Fruit fly (Drosophila melanogaster) whole organism, embryonic: ENCODE data around the gene eIF3i.
A peak's percentile ranks its signal among the peaks of the same experiment; 100 is the strongest.

Experiments
- Asciz ChIP-seq: fragments of 200-800 bp; sonication (Bioruptor generic); optimal IDR thresholded peaks from 2 replicates; lab custom pipeline; 2017; ENCODE audit warnings: missing biosample characterization, mild to moderate bottlenecking, missing genetic modification characterization, missing genetic modification reagents
- B-H1 ChIP-seq: fragments of 200-800 bp; sonication (Bioruptor generic); IDR thresholded peaks from 3 replicates; pipeline ENCODE4 v1.3.6; 2022; ENCODE audit warnings: missing biosample characterization, missing genetic modification characterization
- C15 ChIP-seq: fragments of 200-800 bp; sonication (Bioruptor generic); IDR thresholded peaks from 3 replicates; pipeline ENCODE4 v1.3.6; 2022; ENCODE audit warnings: missing biosample characterization, missing genetic modification characterization
- CG10979 ChIP-seq: fragments of 200-800 bp; sonication (Bioruptor generic); optimal IDR thresholded peaks from 2 replicates; lab custom pipeline; 2018; ENCODE audit warnings: missing biosample characterization, mild to moderate bottlenecking, missing genetic modification characterization, moderate library complexity
- CG14667 ChIP-seq: fragments of 200-800 bp; sonication (Bioruptor generic); IDR thresholded peaks from 2 replicates; pipeline ENCODE4 v1.3.6; 2022; ENCODE audit warnings: missing biosample characterization, missing genetic modification characterization
- CG18011 ChIP-seq: fragments of 200-800 bp; sonication (Bioruptor generic); optimal IDR thresholded peaks from 2 replicates; lab custom pipeline; 2017; ENCODE audit warnings: missing biosample characterization, missing genetic modification characterization, mild to moderate bottlenecking, moderate library complexity, missing genotype
- CG1832 ChIP-seq: fragments of 200-800 bp; sonication (Bioruptor generic); optimal IDR thresholded peaks from 2 replicates; lab custom pipeline; 2017; ENCODE audit warnings: missing biosample characterization, mild to moderate bottlenecking, missing genetic modification characterization, inconsistent platforms
- CG18764 ChIP-seq: fragments of 200-800 bp; sonication (Bioruptor generic); optimal IDR thresholded peaks from 3 replicates; lab custom pipeline; 2016; ENCODE audit warnings: missing biosample characterization, missing genetic modification characterization
- CG2120 ChIP-seq: fragments of 200-800 bp; sonication (Bioruptor generic); optimal IDR thresholded peaks from 3 replicates; lab custom pipeline; 2016; ENCODE audit warnings: missing biosample characterization, missing genetic modification characterization
- CG2199 ChIP-seq: fragments of 200-800 bp; sonication (Bioruptor generic); IDR thresholded peaks from 3 replicates; pipeline ENCODE4 v1.3.6; 2022; ENCODE audit warnings: missing biosample characterization, missing genetic modification characterization
- CG3065 ChIP-seq: fragments of 200-800 bp; sonication (Bioruptor generic); optimal IDR thresholded peaks from 2 replicates; lab custom pipeline; 2016; ENCODE audit warnings: missing biosample characterization, missing genetic modification characterization
- CG31388 ChIP-seq: fragments of 200-800 bp; sonication (Bioruptor generic); optimal IDR thresholded peaks from 2 replicates; lab custom pipeline; 2016; ENCODE audit warnings: missing biosample characterization, missing genetic modification characterization
- CG6654 ChIP-seq: fragments of 200-800 bp; sonication (Bioruptor generic); optimal IDR thresholded peaks from 2 replicates; lab custom pipeline; 2017; ENCODE audit warnings: missing biosample characterization, mild to moderate bottlenecking, missing genetic modification characterization
- CG7987 ChIP-seq: fragments of 200-800 bp; sonication (Bioruptor generic); optimal IDR thresholded peaks from 2 replicates; lab custom pipeline; 2018; ENCODE audit warnings: missing biosample characterization, mild to moderate bottlenecking, missing genetic modification characterization, moderate library complexity
- CG8924 ChIP-seq: fragments of 200-800 bp; optimal IDR thresholded peaks from 3 replicates; lab custom pipeline; 2019; ENCODE audit warnings: missing biosample characterization, mild to moderate bottlenecking, missing genetic modification characterization, moderate library complexity
- CG9876 ChIP-seq: fragments of 200-800 bp; sonication (Bioruptor generic); optimal IDR thresholded peaks from 2 replicates; lab custom pipeline; 2016; ENCODE audit warnings: missing biosample characterization, missing genetic modification characterization
- Dbx ChIP-seq: fragments of 200-800 bp; sonication (Bioruptor generic); IDR thresholded peaks from 3 replicates; pipeline ENCODE4 v1.3.6; 2022; ENCODE audit warnings: missing biosample characterization, missing genetic modification characterization
- Dfd ChIP-seq, 2 experiments: fragments of >200 bp; optimal IDR thresholded peaks; 2 replicates each; lab custom pipeline; 2017; ENCODE audit warnings: missing biosample characterization in 2 of 2, missing genetic modification characterization in 2 of 2
- Eip74EF ChIP-seq, 2 experiments: fragments of 200-800 bp in 1 of 2; fragments of >200 bp in 1 of 2; sonication (Bioruptor generic) in 1 of 2; optimal IDR thresholded peaks; 2 replicates each; lab custom pipeline; 2017 to 2019; ENCODE audit warnings: missing biosample characterization in 2 of 2, missing genetic modification characterization in 2 of 2, mild to moderate bottlenecking in 1 of 2, moderate library complexity in 1 of 2
- Hr78 ChIP-seq, 2 experiments: fragments of 200-800 bp in 1 of 2; fragments of >200 bp in 1 of 2; sonication (Bioruptor generic) in 1 of 2; optimal IDR thresholded peaks; 2 replicates each; lab custom pipeline; 2017 to 2019; ENCODE audit warnings: missing biosample characterization in 2 of 2, missing genetic modification characterization in 2 of 2, mild to moderate bottlenecking in 1 of 2, moderate library complexity in 1 of 2
- Jarid2 ChIP-seq: fragments of 200-800 bp; sonication (Bioruptor generic); optimal IDR thresholded peaks from 3 replicates; lab custom pipeline; 2017; ENCODE audit warnings: mild to moderate bottlenecking, missing biosample characterization, missing genetic modification reagents, missing genetic modification characterization
- Kr ChIP-seq: fragments of 200-800 bp; sonication (Bioruptor generic); optimal IDR thresholded peaks from 2 replicates; lab custom pipeline; 2017; ENCODE audit warnings: missing biosample characterization, mild to moderate bottlenecking, missing genetic modification characterization
- Lhr ChIP-seq: fragments of 200-800 bp; sonication (Bioruptor generic); optimal IDR thresholded peaks from 3 replicates; lab custom pipeline; 2017; ENCODE audit warnings: mild to moderate bottlenecking, missing biosample characterization, missing genetic modification reagents, missing genetic modification characterization
- Mad ChIP-seq: fragments of 200-800 bp; sonication (Bioruptor generic); optimal IDR thresholded peaks from 2 replicates; lab custom pipeline; 2016; ENCODE audit warnings: missing biosample characterization, missing genetic modification characterization
- Max ChIP-seq: fragments of 200-800 bp; sonication (Bioruptor generic); optimal IDR thresholded peaks from 2 replicates; lab custom pipeline; 2016; ENCODE audit warnings: missing biosample characterization, mild to moderate bottlenecking, missing genetic modification characterization
- Med ChIP-seq: fragments of 200-800 bp; sonication (Bioruptor generic); peaks from one replicate; lab custom pipeline; 2016; ENCODE audit warnings: missing biosample characterization, missing genetic modification characterization, mild to moderate bottlenecking, inconsistent platforms, moderate library complexity
- Nf-YB ChIP-seq: fragments of 200-800 bp; sonication (Bioruptor generic); optimal IDR thresholded peaks from 3 replicates; lab custom pipeline; 2019; ENCODE audit warnings: missing biosample characterization, mild to moderate bottlenecking, missing genetic modification characterization, moderate library complexity
- Sry-β ChIP-seq: fragments of 200-800 bp; sonication (Bioruptor generic); optimal IDR thresholded peaks from 2 replicates; lab custom pipeline; 2018; ENCODE audit warnings: missing biosample characterization, mild to moderate bottlenecking, missing genetic modification characterization, moderate library complexity
- ash1 ChIP-seq: fragments of 200-800 bp; sonication (Bioruptor generic); optimal IDR thresholded peaks from 2 replicates; lab custom pipeline; 2018; ENCODE audit warnings: missing biosample characterization, mild to moderate bottlenecking, missing genetic modification characterization
- cad ChIP-seq: fragments of >200 bp; optimal IDR thresholded peaks from 2 replicates; lab custom pipeline; 2017; ENCODE audit warnings: missing biosample characterization, missing genetic modification characterization
- chm ChIP-seq: fragments of 200-800 bp; sonication (Bioruptor generic); IDR thresholded peaks from 2 replicates; pipeline ENCODE4 v1.3.6; 2022; ENCODE audit warnings: missing biosample characterization, missing genetic modification characterization
- crp ChIP-seq, 2 experiments: fragments of 200-800 bp; sonication (Bioruptor generic); optimal IDR thresholded peaks; 2 replicates in 1 of 2; 3 replicates in 1 of 2; lab custom pipeline; 2017; ENCODE audit warnings: missing biosample characterization in 2 of 2, missing genetic modification characterization in 2 of 2, mild to moderate bottlenecking in 1 of 2, moderate library complexity in 1 of 2
- da ChIP-seq: fragments of 200-800 bp; sonication (Bioruptor generic); optimal IDR thresholded peaks from 2 replicates; lab custom pipeline; 2016; ENCODE audit warnings: missing biosample characterization, missing genetic modification characterization
- dati ChIP-seq: fragments of 200-800 bp; sonication (Bioruptor generic); IDR thresholded peaks from 2 replicates; pipeline ENCODE4 v1.3.6; 2022; ENCODE audit warnings: missing biosample characterization, missing genetic modification characterization
- fd96Cb ChIP-seq: fragments of 200-800 bp; sonication (Bioruptor generic); optimal IDR thresholded peaks from 2 replicates; lab custom pipeline; 2018; ENCODE audit warnings: missing biosample characterization, mild to moderate bottlenecking, missing genetic modification characterization, moderate library complexity
- gro ChIP-seq: fragments of 200-800 bp; sonication (Bioruptor generic); optimal IDR thresholded peaks from 2 replicates; lab custom pipeline; 2016; ENCODE audit warnings: missing biosample characterization, missing genetic modification characterization
- gsb ChIP-seq: fragments of 200-800 bp; sonication (Bioruptor generic); IDR thresholded peaks from 2 replicates; pipeline ENCODE4 v1.3.6; 2022; ENCODE audit warnings: missing biosample characterization, missing genetic modification characterization
- hb ChIP-seq: fragments of 200-800 bp; sonication (Bioruptor generic); IDR thresholded peaks from 3 replicates; pipeline ENCODE4 v1.3.6; 2022; ENCODE audit warnings: missing biosample characterization, missing genetic modification characterization; ENCODE audit not compliant: partially characterized antibody
- hbn ChIP-seq: fragments of 200-800 bp; sonication (Bioruptor generic); IDR thresholded peaks from 2 replicates; pipeline ENCODE4 v1.3.6; 2022; ENCODE audit warnings: missing biosample characterization, missing genetic modification characterization; ENCODE audit not compliant: partially characterized antibody
- kni ChIP-seq: fragments of 200-800 bp; sonication (Bioruptor generic); optimal IDR thresholded peaks from 3 replicates; lab custom pipeline; 2017; ENCODE audit warnings: mild to moderate bottlenecking, missing biosample characterization, missing genetic modification reagents, missing genetic modification characterization
- lov ChIP-seq, 2 experiments: fragments of 200-800 bp in 1 of 2; fragments of >200 bp in 1 of 2; sonication (Bioruptor generic) in 1 of 2; IDR thresholded peaks in 1 of 2; optimal IDR thresholded peaks in 1 of 2; 2 replicates in 1 of 2; 3 replicates in 1 of 2; pipeline versions ENCODE4 v1.3.6 to Lab custom; 2017 to 2022; ENCODE audit warnings: missing biosample characterization in 1 of 2, missing genetic modification characterization in 1 of 2
- nau ChIP-seq: fragments of 200-800 bp; sonication (Bioruptor generic); optimal IDR thresholded peaks from 3 replicates; lab custom pipeline; 2017; ENCODE audit warnings: missing biosample characterization, mild to moderate bottlenecking, missing genetic modification characterization, missing genetic modification reagents
- nmo ChIP-seq: fragments of 200-800 bp; sonication (Bioruptor generic); optimal IDR thresholded peaks from 2 replicates; lab custom pipeline; 2018; ENCODE audit warnings: missing biosample characterization, mild to moderate bottlenecking, missing genetic modification characterization, moderate library complexity
- pb ChIP-seq: fragments of 200-800 bp; sonication (Bioruptor generic); optimal IDR thresholded peaks from 3 replicates; lab custom pipeline; 2016; ENCODE audit warnings: missing biosample characterization, missing genetic modification characterization
- run ChIP-seq: fragments of 200-800 bp; sonication (Bioruptor generic); optimal IDR thresholded peaks from 3 replicates; lab custom pipeline; 2018; ENCODE audit warnings: missing biosample characterization, mild to moderate bottlenecking, missing genetic modification characterization
- tna ChIP-seq: fragments of 200-800 bp; sonication (Bioruptor generic); IDR thresholded peaks from 2 replicates; pipeline ENCODE4 v1.3.6; 2022; ENCODE audit warnings: missing biosample characterization, missing genetic modification characterization; ENCODE audit not compliant: partially characterized antibody
- tup ChIP-seq: fragments of 200-800 bp; sonication (Bioruptor generic); optimal IDR thresholded peaks from 2 replicates; lab custom pipeline; 2016; ENCODE audit warnings: missing biosample characterization, mild to moderate bottlenecking, missing genetic modification characterization, moderate library complexity
- wor ChIP-seq: fragments of 200-800 bp; sonication (Bioruptor generic); IDR thresholded peaks from 2 replicates; pipeline ENCODE4 v1.3.6; 2022; ENCODE audit warnings: missing biosample characterization, missing genetic modification characterization
- z ChIP-seq: fragments of 200-800 bp; sonication (Bioruptor generic); IDR thresholded peaks from 3 replicates; pipeline ENCODE4 v1.3.6; 2022; ENCODE audit warnings: missing biosample characterization, missing genetic modification characterization

eIF3i gene

dm6 chr2L:4973731-4974415 is 6.3 kb upstream of the eIF3i start, which contains the start of gene mRpL28 (continued):
- TF ChIP-seq CG8924 (tag; lab: Kevin White, UChicago) (no peak), CG2120 (GFP tag; lab: Kevin White, UChicago) (peak; percentile 58), CG1832 (GFP tag; lab: Kevin White, UChicago) (no peak), chm (GFP tag; lab: Robert Waterston, UW) (peak; percentile 20; the same call in 1 of the 2 replicates), C15 (GFP tag; lab: Robert Waterston, UW) (no peak), CG2199 (GFP tag; lab: Robert Waterston, UW) (no peak), CG18011 (GFP tag; lab: Kevin White, UChicago) (no peak), CG10979 (no peak), CG14667 (no peak), CG31388 (GFP tag; lab: Kevin White, UChicago) (no peak), Eip74EF (GFP tag; optimal IDR thresholded peaks at IDR 0.05; lab: Kevin White, UChicago) (peak in 1 of 2 experiments; percentile 38), ash1 (no peak), hb (no peak), tna (GFP tag; lab: Robert Waterston, UW) (no peak), hbn (GFP tag; lab: Robert Waterston, UW) (no peak), cad (GFP tag; lab: Kevin White, UChicago) (no peak), dati (GFP tag; lab: Robert Waterston, UW) (no peak), tup (GFP tag; lab: Kevin White, UChicago) (no peak), Nf-YB (GFP tag; lab: Kevin White, UChicago) (no peak), Dbx (no peak), nmo (GFP tag; lab: Kevin White, UChicago) (peak; percentile 12), nau (GFP tag; lab: Kevin White, UChicago) (no peak), crp (GFP tag; optimal IDR thresholded peaks at IDR 0.05; lab: Kevin White, UChicago) (peak; percentile 55 to 95), Lhr (GFP tag; lab: Kevin White, UChicago) (no peak), Jarid2 (GFP tag; lab: Kevin White, UChicago) (no peak), CG9876 (GFP tag; lab: Kevin White, UChicago) (no peak), fd96Cb (tag; lab: Kevin White, UChicago) (no peak), Max (GFP tag; lab: Kevin White, UChicago) (no peak), run (no peak), lov (optimal IDR thresholded peaks at IDR 0.05; lab: Kevin White, UChicago) (no peak), lov (GFP tag; IDR thresholded peaks at IDR 0.05; lab: Robert Waterston, UW) (no peak), Med (peak; percentile 63), da (no peak), CG3065 (GFP tag; lab: Kevin White, UChicago) (no peak), CG18764 (GFP tag; lab: Kevin White, UChicago) (no peak), kni (GFP tag; lab: Kevin White, UChicago) (no peak), B-H1 (GFP tag; lab: Robert Waterston, UW) (no peak), Hr78 (GFP tag; optimal IDR thresholded peaks at IDR 0.05; lab: Kevin White, UChicago) (no peak), gro (GFP tag; lab: Kevin White, UChicago) (no peak), wor (GFP tag; lab: Robert Waterston, UW) (no peak), Kr (no peak), CG6654 (GFP tag; lab: Kevin White, UChicago) (no peak), Asciz (GFP tag; lab: Kevin White, UChicago) (no peak), Mad (GFP tag; lab: Kevin White, UChicago) (peak; percentile 18), z (GFP tag; lab: Robert Waterston, UW) (no peak), CG7987 (GFP tag; lab: Kevin White, UChicago) (no peak), pb (GFP tag; lab: Kevin White, UChicago) (no peak), Dfd (GFP tag; optimal IDR thresholded peaks at IDR 0.05; lab: Kevin White, UChicago) (no peak), Sry-β (GFP tag; lab: Kevin White, UChicago) (peak; percentile 10), gsb (GFP tag; lab: Robert Waterston, UW) (no peak)
